Fruit fly (Drosophila melanogaster) whole organism, pupa: ENCODE measurements around the gene CG7523.

Experiments
- CG17806 ChIP-seq: fragments of 200-800 bp; sonication (Bioruptor generic); optimal IDR thresholded peaks from 2 replicates; lab custom pipeline; 2018; ENCODE audit warnings: missing biosample characterization, mild to moderate bottlenecking, missing genetic modification characterization, moderate library complexity
- CG9948 ChIP-seq: fragments of 200-800 bp; sonication (Bioruptor generic); optimal IDR thresholded peaks from 2 replicates; lab custom pipeline; 2018; ENCODE audit warnings: missing biosample characterization, mild to moderate bottlenecking, missing genetic modification characterization, moderate library complexity
- EcR ChIP-seq: fragments of 200-800 bp; sonication (Bioruptor generic); optimal IDR thresholded peaks from 3 replicates; lab custom pipeline; 2019; ENCODE audit warnings: missing biosample characterization, missing genetic modification characterization, mild to moderate bottlenecking, moderate library complexity, missing genetic modification reagents
- rn ChIP-seq: fragments of 200-800 bp; sonication (Bioruptor generic); IDR thresholded peaks from 2 replicates; pipeline ENCODE4 v1.3.6; 2022; ENCODE audit warnings: missing biosample characterization, missing genetic modification characterization

DNA sequence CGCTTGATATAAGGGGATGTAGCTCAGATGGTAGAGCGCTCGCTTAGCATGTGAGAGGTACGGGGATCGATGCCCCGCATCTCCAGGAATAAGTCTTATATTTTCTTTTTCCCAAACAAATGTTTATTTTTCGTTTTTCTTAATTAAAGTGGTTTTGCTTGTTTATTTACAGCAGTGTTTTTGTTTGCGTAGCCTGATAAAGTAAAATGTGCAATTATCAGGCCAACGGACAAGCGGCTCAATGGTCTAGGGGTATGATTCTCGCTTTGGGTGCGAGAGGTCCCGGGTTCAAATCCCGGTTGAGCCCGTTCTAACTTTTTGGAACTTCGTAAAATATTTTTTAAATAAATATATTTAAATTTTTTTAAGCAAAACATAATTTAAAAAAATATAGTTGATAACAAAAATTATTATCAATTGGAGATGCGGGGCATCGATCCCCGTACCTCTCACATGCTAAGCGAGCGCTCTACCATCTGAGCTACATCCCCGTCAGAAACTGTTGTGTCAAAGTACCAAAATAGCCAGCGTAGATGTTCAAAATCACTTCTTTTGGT, 50.9 kb downstream of the CG7523 start:
- TF ChIP-seq CG9948 (tag; lab: Kevin White, UChicago) (peak; percentile 36), EcR (GFP tag; lab: Kevin White, UChicago) (peak; percentile 46), CG17806 (tag; lab: Kevin White, UChicago) (peak; percentile 55), rn (GFP tag; lab: Robert Waterston, UW) (peak; percentile 58; the same call in 1 of the 2 replicates)
